Worm (Caenorhabditis elegans) whole organism, young adult: ENCODE data around the gene C50F4.9.

Experiments
- B0035.1 ChIP-seq: sonication (generic microtip); optimal IDR thresholded peaks from 2 replicates; lab custom pipeline; 2016; ENCODE audit warnings: missing genetic modification characterization, mild to moderate bottlenecking, missing compliant biosample characterization, missing genotype, missing genetic modification reagents
- B0336.3 ChIP-seq: fragments of 200-800 bp; sonication (Bioruptor generic); IDR thresholded peaks from 2 replicates; pipeline ENCODE4 v1.3.6; 2022; ENCODE audit warnings: missing genetic modification characterization, missing compliant biosample characterization
- D2030.7 ChIP-seq: fragments of 200-800 bp; sonication (Bioruptor generic); IDR thresholded peaks from 2 replicates; pipeline ENCODE4 v1.3.6; 2022; ENCODE audit warnings: missing genetic modification reagents, missing genetic modification characterization, missing compliant biosample characterization
- F22D6.2 ChIP-seq: sonication (generic microtip); optimal IDR thresholded peaks from 2 replicates; lab custom pipeline; 2016; ENCODE audit warnings: mild to moderate bottlenecking, missing genetic modification characterization, missing compliant biosample characterization
- F23B12.7 ChIP-seq: sonication (generic microtip); optimal IDR thresholded peaks from 2 replicates; lab custom pipeline; 2017; ENCODE audit warnings: missing genetic modification characterization, mild to moderate bottlenecking, missing compliant biosample characterization, antibody characterized with exemption, moderate library complexity; ENCODE audit not compliant: insufficient read depth
- F37B4.10 ChIP-seq: fragments of 200-800 bp; sonication (Bioruptor generic); IDR thresholded peaks from 2 replicates; pipeline ENCODE4 v1.3.6; 2022; ENCODE audit warnings: missing genetic modification characterization, missing compliant biosample characterization
- F49E8.2 ChIP-seq: sonication (generic microtip); optimal IDR thresholded peaks from 3 replicates; lab custom pipeline; 2017; ENCODE audit warnings: missing genetic modification characterization, mild to moderate bottlenecking, missing compliant biosample characterization, antibody characterized with exemption, moderate library complexity; ENCODE audit not compliant: insufficient read depth
- F55B11.4 ChIP-seq: sonication (generic microtip); optimal IDR thresholded peaks from 2 replicates; lab custom pipeline; 2016; ENCODE audit warnings: missing compliant biosample characterization, missing genetic modification characterization, borderline replicate concordance; ENCODE audit not compliant: insufficient read depth
- F57A8.1 ChIP-seq: fragments of 200-800 bp; sonication (Bioruptor generic); optimal IDR thresholded peaks from 2 replicates; lab custom pipeline; 2018; ENCODE audit warnings: mild to moderate bottlenecking, missing genetic modification characterization, moderate library complexity, missing compliant biosample characterization
- K11D2.4 ChIP-seq: fragments of 200-800 bp; sonication (Bioruptor generic); IDR thresholded peaks from 2 replicates; pipeline ENCODE4 v1.3.6; 2022; ENCODE audit warnings: missing genetic modification reagents, missing genetic modification characterization, missing compliant biosample characterization
- T07F8.4 ChIP-seq: sonication (generic microtip); optimal IDR thresholded peaks from 2 replicates; lab custom pipeline; 2016; ENCODE audit warnings: mild to moderate bottlenecking, missing genetic modification characterization, moderate library complexity, missing compliant biosample characterization
- Y79H2A.3 ChIP-seq: fragments of 200-800 bp; sonication (Bioruptor generic); conservative IDR thresholded peaks from 2 replicates; pipeline ENCODE4 v1.3.6; 2022; ENCODE audit warnings: missing genetic modification reagents, missing genetic modification characterization, missing compliant biosample characterization
- ZK185.1 ChIP-seq: sonication (generic microtip); optimal IDR thresholded peaks from 2 replicates; lab custom pipeline; 2016; ENCODE audit warnings: mild to moderate bottlenecking, missing genetic modification characterization, missing compliant biosample characterization; ENCODE audit not compliant: poor library complexity, severe bottlenecking
- attf-6 ChIP-seq: fragments of 200-800 bp; sonication (Bioruptor generic); IDR thresholded peaks from 2 replicates; pipeline ENCODE4 v1.3.6; 2022; ENCODE audit warnings: missing genetic modification reagents, missing genetic modification characterization, missing compliant biosample characterization
- cebp-1 ChIP-seq, 2 experiments: fragments of 200-800 bp in 1 of 2; sonication (Bioruptor generic) in 1 of 2; sonication (generic microtip) in 1 of 2; IDR thresholded peaks in 1 of 2; optimal IDR thresholded peaks in 1 of 2; 2 replicates each; pipeline versions ENCODE4 v1.3.6 to Lab custom; 2017 to 2022; ENCODE audit warnings: missing compliant biosample characterization in 2 of 2, missing genetic modification characterization in 2 of 2, mild to moderate bottlenecking in 1 of 2, missing genetic modification reagents in 1 of 2, moderate library complexity in 1 of 2
- ceh-100 ChIP-seq: fragments of 200-800 bp; sonication (Bioruptor generic); IDR thresholded peaks from 2 replicates; pipeline ENCODE4 v1.3.6; 2022; ENCODE audit warnings: missing genetic modification reagents, missing genetic modification characterization, missing compliant biosample characterization
- ceh-27 ChIP-seq: fragments of 200-800 bp; sonication (Bioruptor generic); optimal IDR thresholded peaks from 2 replicates; lab custom pipeline; 2018; ENCODE audit warnings: mild to moderate bottlenecking, missing genetic modification characterization, moderate library complexity, missing compliant biosample characterization
- ceh-79 ChIP-seq: sonication (generic microtip); optimal IDR thresholded peaks from 2 replicates; lab custom pipeline; 2017; ENCODE audit warnings: mild to moderate bottlenecking, missing genetic modification characterization, missing compliant biosample characterization
- ceh-91 ChIP-seq: fragments of 200-800 bp; sonication (Bioruptor generic); IDR thresholded peaks from 2 replicates; pipeline ENCODE4 v1.3.6; 2022; ENCODE audit warnings: missing genetic modification reagents, missing genetic modification characterization, missing compliant biosample characterization
- dox-1 ChIP-seq: fragments of 200-800 bp; sonication (Bioruptor generic); IDR thresholded peaks from 2 replicates; pipeline ENCODE4 v1.3.6; 2022; ENCODE audit warnings: missing genetic modification reagents, missing genetic modification characterization, missing compliant biosample characterization
- dpl-1 ChIP-seq: fragments of 150-350 bp; optimal IDR thresholded peaks from 2 replicates; lab custom pipeline; 2014; ENCODE audit warnings: missing biosample characterization, missing genetic modification reagents, missing genetic modification characterization
- efl-1 ChIP-seq: fragments of 150-350 bp; optimal IDR thresholded peaks from 2 replicates; lab custom pipeline; 2014; ENCODE audit warnings: missing biosample characterization, missing genetic modification reagents, missing genetic modification characterization
- ets-4 ChIP-seq: fragments of 200-800 bp; sonication (Bioruptor generic); optimal IDR thresholded peaks from 2 replicates; lab custom pipeline; 2018; ENCODE audit warnings: mild to moderate bottlenecking, missing genetic modification characterization, missing compliant biosample characterization
- him-1 ChIP-seq: sonication (generic microtip); optimal IDR thresholded peaks from 2 replicates; lab custom pipeline; 2016; ENCODE audit warnings: missing genotype, missing genetic modification reagents, missing genetic modification characterization, missing compliant biosample characterization
- hmg-1.2 ChIP-seq: fragments of 200-800 bp; sonication (Bioruptor generic); IDR thresholded peaks from 2 replicates; pipeline ENCODE4 v1.3.6; 2022; ENCODE audit warnings: missing genetic modification reagents, missing genetic modification characterization, missing compliant biosample characterization
- let-607 ChIP-seq, 2 experiments: fragments of 200-800 bp in 1 of 2; sonication (Bioruptor generic) in 1 of 2; sonication (generic microtip) in 1 of 2; optimal IDR thresholded peaks; 2 replicates each; lab custom pipeline; 2016 to 2018; ENCODE audit warnings: mild to moderate bottlenecking in 2 of 2, missing compliant biosample characterization in 2 of 2, missing genetic modification characterization in 2 of 2, moderate library complexity in 2 of 2, missing genotype in 1 of 2
- lsl-1 ChIP-seq: fragments of 200-800 bp; sonication (Bioruptor generic); optimal IDR thresholded peaks from 2 replicates; lab custom pipeline; 2018; ENCODE audit warnings: mild to moderate bottlenecking, missing genetic modification characterization, moderate library complexity, missing compliant biosample characterization
- madf-6 ChIP-seq: fragments of 200-800 bp; sonication (Bioruptor generic); IDR thresholded peaks from 2 replicates; pipeline ENCODE4 v1.3.6; 2022; ENCODE audit warnings: missing genetic modification reagents, missing genetic modification characterization, missing compliant biosample characterization
- madf-8 ChIP-seq: fragments of 200-800 bp; sonication (Bioruptor generic); conservative IDR thresholded peaks from 2 replicates; pipeline ENCODE4 v1.3.6; 2022; ENCODE audit warnings: missing genetic modification reagents, missing genetic modification characterization, missing compliant biosample characterization
- nfya-2 ChIP-seq: fragments of 200-800 bp; sonication (Bioruptor generic); IDR thresholded peaks from 2 replicates; pipeline ENCODE4 v1.3.6; 2022; ENCODE audit warnings: missing genetic modification reagents, missing genetic modification characterization, missing compliant biosample characterization
- pha-4 ChIP-seq: fragments of 150-350 bp; sonication (generic microtip); optimal IDR thresholded peaks from 2 replicates; lab custom pipeline; 2014; ENCODE audit warnings: missing biosample characterization, missing genetic modification reagents, missing genetic modification characterization
- rcor-1 ChIP-seq: fragments of 200-800 bp; sonication (Bioruptor generic); IDR thresholded peaks from 2 replicates; pipeline ENCODE4 v1.3.6; 2022; ENCODE audit warnings: missing genetic modification reagents, missing genetic modification characterization, missing compliant biosample characterization
- rec-8 ChIP-seq, 2 experiments: sonication (generic microtip); optimal IDR thresholded peaks; 2 replicates each; lab custom pipeline; 2016; ENCODE audit warnings: mild to moderate bottlenecking in 2 of 2, missing genetic modification characterization in 2 of 2, missing genetic modification reagents in 2 of 2, missing genotype in 2 of 2, missing biosample characterization in 1 of 2, missing compliant biosample characterization in 1 of 2, moderate library complexity in 1 of 2
- snpc-3.4 ChIP-seq: sonication (generic microtip); optimal IDR thresholded peaks from 2 replicates; lab custom pipeline; 2017; ENCODE audit warnings: missing genetic modification characterization, mild to moderate bottlenecking, missing compliant biosample characterization, antibody characterized with exemption, moderate library complexity, missing genotype, missing genetic modification reagents
- snpc-4 ChIP-seq, 5 experiments: fragments of 150-350 bp in 1 of 5; sonication (generic microtip) in 4 of 5; optimal IDR thresholded peaks; 2 replicates each; lab custom pipeline; 2014 to 2018; ENCODE audit warnings: missing genetic modification characterization in 5 of 5, missing biosample characterization in 3 of 5, antibody characterized with exemption in 2 of 5, mild to moderate bottlenecking in 2 of 5, missing compliant biosample characterization in 2 of 5, missing genotype in 2 of 5, moderate library complexity in 2 of 5, missing genetic modification reagents in 1 of 5
- unc-130 ChIP-seq: sonication (generic microtip); optimal IDR thresholded peaks from 2 replicates; lab custom pipeline; 2016; ENCODE audit warnings: missing genetic modification reagents, missing genetic modification characterization, missing compliant biosample characterization
- unc-62 ChIP-seq: fragments of 150-350 bp; optimal IDR thresholded peaks from 2 replicates; lab custom pipeline; 2014; ENCODE audit warnings: missing biosample characterization, missing genetic modification reagents, missing genetic modification characterization
- xnd-1 ChIP-seq: sonication (generic microtip); optimal IDR thresholded peaks from 2 replicates; lab custom pipeline; 2016; ENCODE audit warnings: missing genotype, missing genetic modification reagents, missing genetic modification characterization, missing compliant biosample characterization
- zfh-2 ChIP-seq: fragments of 200-800 bp; sonication (Bioruptor generic); conservative IDR thresholded peaks from 2 replicates; pipeline ENCODE4 v1.3.6; 2022; ENCODE audit warnings: missing genetic modification reagents, missing genetic modification characterization, missing compliant biosample characterization
- ztf-18 ChIP-seq: sonication (generic microtip); optimal IDR thresholded peaks from 2 replicates; lab custom pipeline; 2016; ENCODE audit warnings: missing genotype, mild to moderate bottlenecking, missing genetic modification characterization, missing compliant biosample characterization
- ztf-22 ChIP-seq: fragments of 200-800 bp; sonication (Bioruptor generic); optimal IDR thresholded peaks from 2 replicates; lab custom pipeline; 2018; ENCODE audit warnings: mild to moderate bottlenecking, missing genetic modification characterization, moderate library complexity, missing compliant biosample characterization
- ztf-3 ChIP-seq: fragments of 200-800 bp; sonication (Bioruptor generic); optimal IDR thresholded peaks from 2 replicates; lab custom pipeline; 2018; ENCODE audit warnings: mild to moderate bottlenecking, missing genetic modification characterization, missing compliant biosample characterization

C50F4.9 gene

ce11 chrV:9539638-9540037, 15.6 kb upstream of the C50F4.9 start, which contains the start of gene C50F4.12 (continued):
- no peak for TF ChIP-seq rec-8 (tag; optimal IDR thresholded peaks at IDR 0.05; lab: Kevin White, UChicago)
- no peak for TF ChIP-seq ztf-3 (GFP tag; lab: Kevin White, UChicago)

ce11 chrV:9536505-9536904, 12.5 kb upstream of the C50F4.9 start, which contains the start of gene C50F4.4:
Gene C50F4.4, plus strand, starts transcription at chrV:9536771.
- TF ChIP-seq attf-6 (GFP tag; lab: Robert Waterston, UW) (peak; percentile 57), xnd-1 (tag; lab: Kevin White, UChicago) (peak; percentile 26), zfh-2 (GFP tag; lab: Robert Waterston, UW) (no peak), madf-6 (GFP tag; lab: Robert Waterston, UW) (peak; percentile 85), F37B4.10 (GFP tag; lab: Robert Waterston, UW) (no peak), B0336.3 (GFP tag; lab: Robert Waterston, UW) (no peak), unc-62 (GFP tag; lab: Kevin White, UChicago) (no peak), snpc-3.4 (peak; percentile 53), ceh-79 (no peak), unc-130 (GFP tag; lab: Kevin White, UChicago) (peak; percentile 66), F55B11.4 (no peak), F57A8.1 (GFP tag; lab: Kevin White, UChicago) (no peak), F22D6.2 (tag; lab: Kevin White, UChicago) (no peak), snpc-4 (GFP tag; optimal IDR thresholded peaks at IDR 0.05; lab: Kevin White, UChicago) (no peak), snpc-4 (tag; optimal IDR thresholded peaks at IDR 0.05; lab: Kevin White, UChicago) (peak in 2 of 4 experiments; percentile 3 to 27), efl-1 (GFP tag; lab: Kevin White, UChicago) (peak; percentile 50), rec-8 (tag; optimal IDR thresholded peaks at IDR 0.05; lab: Kevin White, UChicago) (peak in 1 of 2 experiments; percentile 32), F23B12.7 (no peak), D2030.7 (GFP tag; lab: Robert Waterston, UW) (peak; percentile 32; the same call in 1 of the 2 replicates), B0035.1 (no peak), madf-8 (GFP tag; lab: Robert Waterston, UW) (peak; percentile 49), rcor-1 (GFP tag; lab: Robert Waterston, UW) (peak; percentile 43), F49E8.2 (tag; lab: Kevin White, UChicago) (peak; percentile 45), lsl-1 (peak; percentile 80), ztf-22 (GFP tag; lab: Kevin White, UChicago) (no peak), pha-4 (tag; lab: Kevin White, UChicago) (no peak), dpl-1 (GFP tag; lab: Kevin White, UChicago) (peak; percentile 17), let-607 (tag; optimal IDR thresholded peaks at IDR 0.05; lab: Kevin White, UChicago) (peak in 1 of 2 experiments; percentile 16), K11D2.4 (peak; percentile 58; the same call in 1 of the 2 replicates), nfya-2 (GFP tag; lab: Robert Waterston, UW) (no peak), Y79H2A.3 (GFP tag; lab: Robert Waterston, UW) (0 out of 2 replicates have a peak, but pooled peaks have one; percentile 18), ceh-100 (GFP tag; lab: Robert Waterston, UW) (no peak), hmg-1.2 (GFP tag; lab: Robert Waterston, UW) (0 out of 2 replicates have a peak, but pooled peaks have one; percentile 15), cebp-1 (GFP tag; IDR thresholded peaks at IDR 0.05; lab: Robert Waterston, UW) (peak; percentile 34; the same call in 1 of the 2 replicates), cebp-1 (tag; optimal IDR thresholded peaks at IDR 0.05; lab: Kevin White, UChicago) (no peak), dox-1 (peak; percentile 71), ets-4 (GFP tag; lab: Kevin White, UChicago) (no peak), ceh-91 (GFP tag; lab: Robert Waterston, UW) (0 out of 2 replicates have a peak, but pooled peaks have one; percentile 45), T07F8.4 (tag; lab: Kevin White, UChicago) (no peak), ZK185.1 (tag; lab: Kevin White, UChicago) (peak; percentile 69), ceh-27 (GFP tag; lab: Kevin White, UChicago) (peak; percentile 43), him-1 (tag; lab: Kevin White, UChicago) (peak; percentile 50), ztf-18 (tag; lab: Kevin White, UChicago) (peak; percentile 33)
